Fruit fly (Drosophila melanogaster) whole organism, embryonic: ENCODE measurements around the gene KP78b.

Experiments used
- CG10267 ChIP-seq: fragments of 200-800 bp; sonication (Bioruptor generic); optimal IDR thresholded peaks from 2 replicates; lab custom pipeline; 2018; ENCODE audit warnings: missing biosample characterization, mild to moderate bottlenecking, missing genetic modification characterization, moderate library complexity
- CG12769 ChIP-seq: fragments of 200-800 bp; sonication (Bioruptor generic); optimal IDR thresholded peaks from 2 replicates; lab custom pipeline; 2019; ENCODE audit warnings: missing biosample characterization, mild to moderate bottlenecking, missing genetic modification characterization, moderate library complexity
- CG15479 ChIP-seq: fragments of 200-800 bp; sonication (Bioruptor generic); optimal IDR thresholded peaks from 3 replicates; lab custom pipeline; 2019; ENCODE audit warnings: missing biosample characterization, mild to moderate bottlenecking, missing genetic modification characterization, moderate library complexity
- CG2199 ChIP-seq: fragments of 200-800 bp; sonication (Bioruptor generic); IDR thresholded peaks from 3 replicates; pipeline ENCODE4 v1.3.6; 2022; ENCODE audit warnings: missing biosample characterization, missing genetic modification characterization
- CG2678 ChIP-seq: fragments of 200-800 bp; sonication (Bioruptor generic); optimal IDR thresholded peaks from 3 replicates; lab custom pipeline; 2019; ENCODE audit warnings: missing biosample characterization, mild to moderate bottlenecking, missing genetic modification characterization, moderate library complexity
- CG2712 ChIP-seq: fragments of 200-800 bp; optimal IDR thresholded peaks from 3 replicates; lab custom pipeline; 2019; ENCODE audit warnings: missing biosample characterization, mild to moderate bottlenecking, missing genetic modification characterization, moderate library complexity
- CG42726 ChIP-seq: fragments of 200-800 bp; sonication (Bioruptor generic); IDR thresholded peaks from 2 replicates; pipeline ENCODE4 v1.3.6; 2022; ENCODE audit warnings: missing biosample characterization, missing genetic modification characterization; ENCODE audit not compliant: partially characterized antibody
- CG8281 ChIP-seq: fragments of 200-800 bp; sonication (Bioruptor generic); optimal IDR thresholded peaks from 2 replicates; lab custom pipeline; 2018; ENCODE audit warnings: missing biosample characterization, mild to moderate bottlenecking, missing genetic modification characterization, moderate library complexity
- D ChIP-seq, 2 experiments: fragments of 200-800 bp in 1 of 2; fragments of >200 bp in 1 of 2; sonication (Bioruptor generic) in 1 of 2; optimal IDR thresholded peaks; 2 replicates in 1 of 2; 3 replicates in 1 of 2; lab custom pipeline; 2017; ENCODE audit warnings: mild to moderate bottlenecking in 1 of 2, missing biosample characterization in 1 of 2, missing genetic modification characterization in 1 of 2, missing genetic modification reagents in 1 of 2
- D19A ChIP-seq: fragments of 200-800 bp; optimal IDR thresholded peaks from 3 replicates; lab custom pipeline; 2019; ENCODE audit warnings: missing biosample characterization, mild to moderate bottlenecking, missing genetic modification characterization, moderate library complexity
- NfI ChIP-seq: fragments of 200-800 bp; sonication (Bioruptor generic); optimal IDR thresholded peaks from 3 replicates; lab custom pipeline; 2018; ENCODE audit warnings: missing biosample characterization, mild to moderate bottlenecking, missing genetic modification characterization, moderate library complexity
- Oaz ChIP-seq: fragments of 200-800 bp; sonication (Bioruptor generic); IDR thresholded peaks from 2 replicates; pipeline ENCODE4 v1.3.6; 2022; ENCODE audit warnings: missing biosample characterization, missing genetic modification characterization
- Poxn ChIP-seq: fragments of 200-800 bp; sonication (Bioruptor generic); IDR thresholded peaks from 2 replicates; pipeline ENCODE4 v1.3.6; 2022; ENCODE audit warnings: missing biosample characterization, missing genetic modification characterization
- Trl ChIP-seq, 3 experiments: fragments of >200 bp in 2 of 3; fragments of 200-800 bp in 1 of 3; sonication (Bioruptor generic) in 1 of 3; optimal IDR thresholded peaks; 2 replicates in 1 of 3; 3 replicates in 2 of 3; lab custom pipeline; 2016 to 2017; ENCODE audit warnings: missing biosample characterization in 1 of 3, missing genetic modification characterization in 1 of 3
- ac ChIP-seq: fragments of 200-800 bp; sonication (Bioruptor generic); optimal IDR thresholded peaks from 3 replicates; lab custom pipeline; 2017; ENCODE audit warnings: missing biosample characterization, mild to moderate bottlenecking, missing genetic modification characterization
- cg ChIP-seq: fragments of 200-800 bp; sonication (Bioruptor generic); optimal IDR thresholded peaks from 3 replicates; lab custom pipeline; 2019; ENCODE audit warnings: missing biosample characterization, mild to moderate bottlenecking, missing genetic modification characterization, moderate library complexity
- chinmo ChIP-seq: fragments of 200-800 bp; sonication (Bioruptor generic); IDR thresholded peaks from 4 replicates; pipeline ENCODE4 v1.3.6; 2022; ENCODE audit warnings: missing biosample characterization, missing genetic modification characterization; ENCODE audit not compliant: partially characterized antibody
- croc ChIP-seq: fragments of 200-800 bp; sonication (Bioruptor generic); conservative IDR thresholded peaks from 3 replicates; pipeline ENCODE4 v1.3.6; 2022; ENCODE audit warnings: missing biosample characterization, missing genetic modification characterization
- crol ChIP-seq: fragments of 200-800 bp; sonication (Bioruptor generic); IDR thresholded peaks from 2 replicates; pipeline ENCODE4 v1.3.6; 2022; ENCODE audit warnings: missing biosample characterization, missing genetic modification characterization
- disco-r ChIP-seq: fragments of 200-800 bp; sonication (Bioruptor generic); optimal IDR thresholded peaks from 2 replicates; lab custom pipeline; 2016; ENCODE audit warnings: missing biosample characterization, missing genetic modification characterization
- emc ChIP-seq: fragments of 200-800 bp; sonication (Bioruptor generic); optimal IDR thresholded peaks from 2 replicates; lab custom pipeline; 2016; ENCODE audit warnings: missing biosample characterization, missing genetic modification characterization
- gcm ChIP-seq: fragments of 200-800 bp; sonication (Bioruptor generic); optimal IDR thresholded peaks from 2 replicates; lab custom pipeline; 2019; ENCODE audit warnings: missing biosample characterization, mild to moderate bottlenecking, missing genetic modification characterization, moderate library complexity
- gfzf ChIP-seq: fragments of 200-800 bp; sonication (Bioruptor generic); optimal IDR thresholded peaks from 2 replicates; lab custom pipeline; 2016; ENCODE audit warnings: missing biosample characterization, mild to moderate bottlenecking, missing genetic modification characterization, moderate library complexity
- hth ChIP-seq: fragments of >200 bp; optimal IDR thresholded peaks from 2 replicates; lab custom pipeline; 2017; ENCODE audit warnings: inconsistent platforms
- kni ChIP-seq: fragments of 200-800 bp; sonication (Bioruptor generic); optimal IDR thresholded peaks from 3 replicates; lab custom pipeline; 2017; ENCODE audit warnings: mild to moderate bottlenecking, missing biosample characterization, missing genetic modification reagents, missing genetic modification characterization
- p53 ChIP-seq: fragments of 200-800 bp; sonication (Bioruptor generic); optimal IDR thresholded peaks from 2 replicates; lab custom pipeline; 2016; ENCODE audit warnings: missing biosample characterization, missing genetic modification characterization
- pros ChIP-seq: fragments of 200-800 bp; sonication (Bioruptor generic); optimal IDR thresholded peaks from 3 replicates; lab custom pipeline; 2019; ENCODE audit warnings: missing biosample characterization, mild to moderate bottlenecking, missing genetic modification characterization, moderate library complexity
- psq ChIP-seq: fragments of 200-800 bp; sonication (Bioruptor generic); optimal IDR thresholded peaks from 2 replicates; lab custom pipeline; 2017; ENCODE audit warnings: missing biosample characterization, missing genetic modification characterization
- salm ChIP-seq: fragments of 200-800 bp; sonication (Bioruptor generic); optimal IDR thresholded peaks from 2 replicates; lab custom pipeline; 2018; ENCODE audit warnings: missing biosample characterization, mild to moderate bottlenecking, missing genetic modification characterization
- sisA ChIP-seq: fragments of 200-800 bp; sonication (Bioruptor generic); IDR thresholded peaks from 2 replicates; pipeline ENCODE4 v1.3.6; 2022; ENCODE audit warnings: missing biosample characterization, missing genetic modification characterization
- sqz ChIP-seq: fragments of 200-800 bp; sonication (Bioruptor generic); optimal IDR thresholded peaks from 3 replicates; lab custom pipeline; 2018; ENCODE audit warnings: missing biosample characterization, mild to moderate bottlenecking, missing genetic modification characterization
- tll ChIP-seq, 2 experiments: fragments of 200-800 bp in 1 of 2; fragments of >200 bp in 1 of 2; sonication (Bioruptor generic) in 1 of 2; optimal IDR thresholded peaks; 2 replicates each; lab custom pipeline; 2017 to 2019; ENCODE audit warnings: missing biosample characterization in 2 of 2, missing genetic modification characterization in 2 of 2, mild to moderate bottlenecking in 1 of 2, moderate library complexity in 1 of 2
- twi ChIP-seq: fragments of 200-800 bp; optimal IDR thresholded peaks from 2 replicates; lab custom pipeline; 2019; ENCODE audit warnings: missing biosample characterization, mild to moderate bottlenecking, missing genetic modification characterization, moderate library complexity
- unc-4 ChIP-seq: fragments of 200-800 bp; sonication (Bioruptor generic); IDR thresholded peaks from 2 replicates; pipeline ENCODE4 v1.3.6; 2022; ENCODE audit warnings: missing biosample characterization, missing genetic modification characterization; ENCODE audit not compliant: partially characterized antibody
- wek ChIP-seq: fragments of 200-800 bp; sonication (Bioruptor generic); optimal IDR thresholded peaks from 3 replicates; lab custom pipeline; 2018; ENCODE audit warnings: missing biosample characterization, mild to moderate bottlenecking, missing genetic modification characterization, moderate library complexity
- zen ChIP-seq: fragments of 200-800 bp; sonication (Bioruptor generic); optimal IDR thresholded peaks from 3 replicates; lab custom pipeline; 2018; ENCODE audit warnings: missing biosample characterization, mild to moderate bottlenecking, missing genetic modification characterization, moderate library complexity
- zf30C ChIP-seq: fragments of 200-800 bp; sonication (Bioruptor generic); optimal IDR thresholded peaks from 3 replicates; lab custom pipeline; 2018; ENCODE audit warnings: missing biosample characterization, mild to moderate bottlenecking, missing genetic modification characterization
- zfh2 ChIP-seq: fragments of 200-800 bp; sonication (Bioruptor generic); optimal IDR thresholded peaks from 2 replicates; lab custom pipeline; 2016; ENCODE audit warnings: missing biosample characterization, missing genetic modification characterization

The KP78b gene

DNA sequence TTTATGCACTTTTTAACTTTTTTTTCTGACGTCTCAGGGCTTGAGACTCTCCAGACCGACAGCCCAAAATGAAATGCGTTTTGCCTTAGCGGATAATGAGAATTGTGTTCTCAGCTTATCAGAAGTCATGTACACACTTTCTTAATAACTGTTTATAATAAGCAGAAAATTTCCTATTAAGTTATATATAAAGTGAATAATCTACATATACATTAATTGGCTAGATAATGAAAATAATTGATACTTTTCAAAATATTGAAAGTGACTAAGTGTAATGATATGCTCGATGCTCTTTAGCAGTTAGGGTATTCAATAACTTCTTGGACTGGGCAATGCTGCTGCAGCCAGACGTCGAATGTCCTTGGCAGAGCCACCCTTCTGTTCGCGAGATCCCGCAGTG lies 9.0 kb upstream of the KP78b start:
- TF ChIP-seq D19A (peak; percentile 68), Oaz (no peak)

DNA sequence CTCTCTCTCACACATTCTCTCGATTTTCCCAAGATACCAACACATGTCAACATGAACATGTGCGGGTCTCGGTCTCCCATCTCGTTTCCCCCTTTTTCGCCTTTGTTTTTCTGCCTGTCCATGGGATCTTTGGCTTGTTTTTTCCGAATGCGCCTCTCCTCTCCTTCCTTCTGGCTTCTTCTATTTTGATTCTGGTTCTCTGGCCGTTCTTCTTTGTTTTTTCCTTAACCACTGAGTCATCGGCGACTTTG lies 524 bp downstream of the KP78b start:
- TF ChIP-seq zf30C (GFP tag; lab: Kevin White, UChicago) (no peak), CG2712 (tag; lab: Kevin White, UChicago) (no peak), gcm (peak; percentile 71), disco-r (GFP tag; lab: Kevin White, UChicago) (no peak), croc (GFP tag; lab: Robert Waterston, UW) (no peak), sisA (no peak), unc-4 (GFP tag; lab: Robert Waterston, UW) (no peak), emc (no peak), salm (tag; lab: Kevin White, UChicago) (no peak), chinmo (GFP tag; lab: Robert Waterston, UW) (no peak), hth (lab: Kevin White, UChicago) (no peak), CG42726 (GFP tag; lab: Robert Waterston, UW) (no peak), p53 (no peak), twi (tag; lab: Kevin White, UChicago) (peak; percentile 90), CG2678 (no peak), Trl (optimal IDR thresholded peaks at IDR 0.05; lab: Kevin White, UChicago) (peak in 1 of 2 experiments; percentile 40), Trl (GFP tag; optimal IDR thresholded peaks at IDR 0.05; lab: Kevin White, UChicago) (no peak), CG8281 (tag; lab: Kevin White, UChicago) (no peak), wek (GFP tag; lab: Kevin White, UChicago) (no peak), gfzf (GFP tag; lab: Kevin White, UChicago) (no peak)

dm6 chr3R:11351721-11352481 lies 1.0 kb downstream of the KP78b start:
- TF ChIP-seq Trl (optimal IDR thresholded peaks at IDR 0.05; lab: Kevin White, UChicago) (peak in 1 of 2 experiments; percentile 7), Trl (GFP tag; optimal IDR thresholded peaks at IDR 0.05; lab: Kevin White, UChicago) (no peak), crol (peak; percentile 90; the same call in 1 of the 2 replicates), CG12769 (tag; lab: Kevin White, UChicago) (no peak), Poxn (GFP tag; lab: Robert Waterston, UW) (no peak), psq (GFP tag; lab: Kevin White, UChicago) (peak; percentile 65), CG10267 (no peak), pros (GFP tag; lab: Kevin White, UChicago) (peak; percentile 100), sqz (GFP tag; lab: Kevin White, UChicago) (peak; percentile 15), ac (GFP tag; lab: Kevin White, UChicago) (peak; percentile 46), D (optimal IDR thresholded peaks at IDR 0.05; lab: Kevin White, UChicago) (peak; percentile 70), D (GFP tag; optimal IDR thresholded peaks at IDR 0.05; lab: Kevin White, UChicago) (no peak), zfh2 (GFP tag; lab: Kevin White, UChicago) (no peak), cg (GFP tag; lab: Kevin White, UChicago) (peak; percentile 80), tll (GFP tag; optimal IDR thresholded peaks at IDR 0.05; lab: Kevin White, UChicago) (peak in 1 of 2 experiments; percentile 94), zen (tag; lab: Kevin White, UChicago) (peak; percentile 82), NfI (GFP tag; lab: Kevin White, UChicago) (no peak), CG15479 (GFP tag; lab: Kevin White, UChicago) (peak; percentile 98), CG2199 (GFP tag; lab: Robert Waterston, UW) (peak; percentile 38; the same call in 1 of the 3 replicates), kni (GFP tag; lab: Kevin White, UChicago) (peak; percentile 23)
